Worm (Caenorhabditis elegans) whole organism, young adult: Measurements from ENCODE around the gene cyp-42A1.

ENCODE experiments used
- Y53G8AR.9 ChIP-seq: fragments of 200-800 bp; sonication (Bioruptor generic); conservative IDR thresholded peaks from 2 replicates; pipeline ENCODE4 v1.3.6; 2022; ENCODE audit warnings: missing genetic modification reagents, missing genetic modification characterization, missing compliant biosample characterization
- efl-1 ChIP-seq: fragments of 150-350 bp; optimal IDR thresholded peaks from 2 replicates; lab custom pipeline; 2014; ENCODE audit warnings: missing biosample characterization, missing genetic modification reagents, missing genetic modification characterization
- lin-54 ChIP-seq: fragments of 200-800 bp; sonication (Bioruptor generic); optimal IDR thresholded peaks from 2 replicates; lab custom pipeline; 2018; ENCODE audit warnings: mild to moderate bottlenecking, missing genetic modification characterization, missing compliant biosample characterization
- madf-10 ChIP-seq: sonication (generic microtip); optimal IDR thresholded peaks from 2 replicates; lab custom pipeline; 2016; ENCODE audit warnings: mild to moderate bottlenecking, missing genetic modification characterization, missing compliant biosample characterization
- madf-8 ChIP-seq: fragments of 200-800 bp; sonication (Bioruptor generic); conservative IDR thresholded peaks from 2 replicates; pipeline ENCODE4 v1.3.6; 2022; ENCODE audit warnings: missing genetic modification reagents, missing genetic modification characterization, missing compliant biosample characterization
- pha-4 ChIP-seq: fragments of 150-350 bp; sonication (generic microtip); optimal IDR thresholded peaks from 2 replicates; lab custom pipeline; 2014; ENCODE audit warnings: missing biosample characterization, missing genetic modification reagents, missing genetic modification characterization
- snpc-4 ChIP-seq, 5 experiments: fragments of 150-350 bp in 1 of 5; sonication (generic microtip) in 4 of 5; optimal IDR thresholded peaks; 2 replicates each; lab custom pipeline; 2014 to 2018; ENCODE audit warnings: missing genetic modification characterization in 5 of 5, missing biosample characterization in 3 of 5, antibody characterized with exemption in 2 of 5, mild to moderate bottlenecking in 2 of 5, missing compliant biosample characterization in 2 of 5, missing genotype in 2 of 5, moderate library complexity in 2 of 5, missing genetic modification reagents in 1 of 5
- tlf-1 ChIP-seq: fragments of 200-800 bp; sonication (Bioruptor generic); optimal IDR thresholded peaks from 2 replicates; lab custom pipeline; 2018; ENCODE audit warnings: mild to moderate bottlenecking, missing genetic modification characterization, missing compliant biosample characterization
- unc-130 ChIP-seq: sonication (generic microtip); optimal IDR thresholded peaks from 2 replicates; lab custom pipeline; 2016; ENCODE audit warnings: missing genetic modification reagents, missing genetic modification characterization, missing compliant biosample characterization

DNA sequence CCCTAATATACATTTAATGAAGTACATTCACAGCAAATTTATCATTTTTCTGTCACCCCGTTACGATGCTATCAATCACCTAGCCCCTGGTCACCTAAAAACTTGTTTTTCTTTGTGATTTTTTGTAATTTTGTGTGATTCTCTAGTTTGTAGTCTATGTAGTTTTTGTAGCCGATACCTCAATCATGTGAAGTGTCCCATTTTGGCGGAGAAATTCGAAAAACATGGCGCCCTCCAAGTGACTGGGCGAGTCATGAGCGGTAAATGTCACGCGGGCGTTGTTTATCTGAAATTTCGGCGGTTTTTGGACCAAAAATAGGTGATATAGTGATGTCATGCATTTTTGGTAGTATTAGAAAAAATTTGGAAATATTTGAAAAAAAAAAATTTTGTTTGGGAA, 18.9 kb downstream of the cyp-42A1 start:
- TF ChIP-seq tlf-1 (GFP tag; lab: Kevin White, UChicago) (no peak), snpc-4 (GFP tag; optimal IDR thresholded peaks at IDR 0.05; lab: Kevin White, UChicago) (no peak), snpc-4 (tag; optimal IDR thresholded peaks at IDR 0.05; lab: Kevin White, UChicago) (no peak), lin-54 (GFP tag; lab: Kevin White, UChicago) (no peak), pha-4 (tag; lab: Kevin White, UChicago) (no peak), madf-10 (tag; lab: Kevin White, UChicago) (no peak), efl-1 (GFP tag; lab: Kevin White, UChicago) (no peak), madf-8 (GFP tag; lab: Robert Waterston, UW) (no peak), Y53G8AR.9 (GFP tag; lab: Robert Waterston, UW) (no peak), unc-130 (GFP tag; lab: Kevin White, UChicago) (no peak)
